Worm (Caenorhabditis elegans) whole organism, L3 larva: ENCODE measurements around the gene clec-118.

Experiments used
- ama-1 ChIP-seq: fragments of 150-350 bp; optimal IDR thresholded peaks from 2 replicates; lab custom pipeline; 2018
- mdl-1 ChIP-seq: fragments of 150-350 bp; optimal IDR thresholded peaks from 2 replicates; lab custom pipeline; 2014; ENCODE audit warnings: missing biosample characterization, missing genetic modification characterization
- pha-4 ChIP-seq: fragments of 150-350 bp; optimal IDR thresholded peaks from 2 replicates; lab custom pipeline; 2014; ENCODE audit warnings: missing biosample characterization, missing genetic modification reagents, missing genetic modification characterization
- pqm-1 ChIP-seq: fragments of 150-350 bp; optimal IDR thresholded peaks from 2 replicates; lab custom pipeline; 2017; ENCODE audit warnings: missing biosample characterization, missing genetic modification characterization, inconsistent platforms
- zag-1 ChIP-seq: fragments of 150-350 bp; optimal IDR thresholded peaks from 2 replicates; lab custom pipeline; 2014; ENCODE audit warnings: missing biosample characterization, missing genetic modification characterization

ce11 chrII:587533-587932, 24.7 kb downstream of the clec-118 start, which contains the start of gene fbxb-34:
- TF ChIP-seq zag-1 (tag; lab: Kevin White, UChicago) (no peak), mdl-1 (tag; lab: Kevin White, UChicago) (no peak), pqm-1 (no peak), ama-1 (lab: Kevin White, UChicago) (no peak), pha-4 (tag; lab: Kevin White, UChicago) (no peak)
